Worm (Caenorhabditis elegans) whole organism, early embryonic: ENCODE measurements around the gene cey-1.

Experiments
- B0310.2 ChIP-seq: sonication (generic microtip); optimal IDR thresholded peaks from 2 replicates; lab custom pipeline; 2016; ENCODE audit warnings: mild to moderate bottlenecking, missing genetic modification characterization, missing compliant biosample characterization
- F13C5.2 ChIP-seq: sonication (generic microtip); optimal IDR thresholded peaks from 2 replicates; lab custom pipeline; 2017; ENCODE audit warnings: mild to moderate bottlenecking, missing genetic modification characterization, inconsistent platforms, missing compliant biosample characterization
- aly-1 ChIP-seq: sonication (generic microtip); optimal IDR thresholded peaks from 2 replicates; lab custom pipeline; 2016; ENCODE audit warnings: missing genetic modification characterization, missing compliant biosample characterization
- ama-1 ChIP-seq: fragments of 150-350 bp; optimal IDR thresholded peaks from 2 replicates; lab custom pipeline; 2014
- ceh-13 ChIP-seq: fragments of 200-800 bp; sonication (Bioruptor generic); optimal IDR thresholded peaks from 2 replicates; lab custom pipeline; 2018; ENCODE audit warnings: mild to moderate bottlenecking, missing genetic modification characterization, missing compliant biosample characterization
- ceh-36 ChIP-seq: sonication (generic microtip); optimal IDR thresholded peaks from 2 replicates; lab custom pipeline; 2016; ENCODE audit warnings: missing genetic modification characterization, inconsistent platforms, missing compliant biosample characterization
- ets-7 ChIP-seq: sonication (generic microtip); optimal IDR thresholded peaks from 2 replicates; lab custom pipeline; 2016; ENCODE audit warnings: missing genotype, missing genetic modification characterization, missing compliant biosample characterization
- flt-1 ChIP-seq: fragments of 200-800 bp; sonication (Bioruptor generic); IDR thresholded peaks from 2 replicates; pipeline ENCODE4 v1.3.6; 2022; ENCODE audit warnings: missing genetic modification characterization, missing compliant biosample characterization
- hmbx-1 ChIP-seq: sonication (generic microtip); optimal IDR thresholded peaks from 2 replicates; lab custom pipeline; 2016; ENCODE audit warnings: mild to moderate bottlenecking, missing genetic modification characterization, missing compliant biosample characterization
- hmg-4 ChIP-seq: fragments of 200-800 bp; sonication (Bioruptor generic); optimal IDR thresholded peaks from 2 replicates; lab custom pipeline; 2018; ENCODE audit warnings: mild to moderate bottlenecking, missing genetic modification characterization, missing compliant biosample characterization
- hnd-1 ChIP-seq: sonication (generic microtip); optimal IDR thresholded peaks from 2 replicates; lab custom pipeline; 2016; ENCODE audit warnings: missing genetic modification characterization, missing compliant biosample characterization
- pes-1 ChIP-seq: fragments of 200-800 bp; sonication (Bioruptor generic); IDR thresholded peaks from 2 replicates; pipeline ENCODE4 v1.3.6; 2022; ENCODE audit warnings: missing genetic modification reagents, missing genetic modification characterization, missing compliant biosample characterization
- scrt-1 ChIP-seq: fragments of 200-800 bp; sonication (Bioruptor generic); IDR thresholded peaks from 2 replicates; pipeline ENCODE4 v1.3.6; 2022; ENCODE audit warnings: missing genetic modification characterization, missing compliant biosample characterization
- sea-1 ChIP-seq: fragments of 200-800 bp; sonication (Bioruptor generic); conservative IDR thresholded peaks from 2 replicates; pipeline ENCODE4 v1.3.6; 2022; ENCODE audit warnings: missing genetic modification characterization, missing compliant biosample characterization
- tbx-11 ChIP-seq: fragments of 200-800 bp; sonication (Bioruptor generic); IDR thresholded peaks from 2 replicates; pipeline ENCODE4 v1.3.6; 2022; ENCODE audit warnings: missing genetic modification characterization, missing compliant biosample characterization
- tbx-37 ChIP-seq: fragments of 200-800 bp; sonication (Bioruptor generic); conservative IDR thresholded peaks from 2 replicates; pipeline ENCODE4 v1.3.6; 2022; ENCODE audit warnings: missing genetic modification reagents, missing genetic modification characterization, missing compliant biosample characterization
- tra-4 ChIP-seq: sonication (generic microtip); optimal IDR thresholded peaks from 2 replicates; lab custom pipeline; 2017; ENCODE audit warnings: missing genetic modification characterization, missing compliant biosample characterization

Gene cey-1

DNA sequence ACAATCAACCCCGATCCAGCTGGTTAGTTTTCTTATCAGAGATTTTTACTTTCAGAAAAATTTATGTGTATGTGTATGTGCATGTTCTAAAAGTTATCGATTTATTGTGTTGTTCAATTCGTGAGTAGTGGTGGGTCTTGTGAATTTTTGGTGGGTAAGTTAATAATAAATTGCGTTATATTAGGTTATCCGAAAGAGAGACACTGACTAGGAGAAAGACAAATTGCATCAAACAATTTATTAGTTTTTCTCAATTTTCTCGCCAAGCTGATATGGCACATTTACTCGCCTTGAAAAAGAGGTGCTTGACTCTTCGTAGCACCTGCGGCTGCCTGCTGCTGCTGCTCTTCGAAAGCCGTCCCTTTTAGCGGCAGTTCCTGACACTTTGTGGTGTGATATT lies 41.9 kb downstream of the cey-1 start:
- no peak for TF ChIP-seq flt-1 (GFP tag; lab: Robert Waterston, UW)
- TF ChIP-seq scrt-1 (GFP tag; lab: Robert Waterston, UW): no peak
- TF ChIP-seq hnd-1: no peak
- TF ChIP-seq pes-1 (GFP tag; lab: Robert Waterston, UW): no peak
- no peak for TF ChIP-seq tbx-37 (GFP tag; lab: Robert Waterston, UW)
- TF ChIP-seq tra-4 (tag; lab: Kevin White, UChicago): no peak
- no peak for TF ChIP-seq hmg-4 (GFP tag; lab: Kevin White, UChicago)
- no peak for TF ChIP-seq B0310.2 (tag; lab: Kevin White, UChicago)
- TF ChIP-seq ceh-36: no peak
- TF ChIP-seq ets-7: no peak
- no peak for TF ChIP-seq ama-1 (lab: Kevin White, UChicago)
- no peak for TF ChIP-seq tbx-11 (GFP tag; lab: Robert Waterston, UW)
- no peak for TF ChIP-seq aly-1 (tag; lab: Kevin White, UChicago)
- TF ChIP-seq ceh-13 (GFP tag; lab: Kevin White, UChicago): no peak

DNA sequence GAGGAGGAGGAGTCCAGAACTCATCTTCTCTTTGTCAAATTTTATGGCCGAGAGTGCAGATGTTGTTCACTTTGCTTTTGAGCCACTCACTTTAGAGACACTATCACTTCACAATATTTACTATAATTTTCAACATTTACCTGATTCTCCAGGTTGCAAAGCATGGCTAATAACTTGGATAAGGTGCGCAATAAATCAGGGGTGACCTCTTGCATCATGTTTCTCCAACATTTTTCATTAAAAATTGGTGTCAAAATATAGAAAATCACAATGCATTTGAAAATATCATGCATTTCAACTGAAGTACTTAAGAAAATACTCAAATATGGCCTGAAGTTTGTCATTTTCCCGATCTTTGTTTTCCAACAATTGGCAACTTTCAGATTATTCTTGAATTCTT lies 45.4 kb downstream of the cey-1 start:
- no peak for TF ChIP-seq flt-1 (GFP tag; lab: Robert Waterston, UW)
- no peak for TF ChIP-seq scrt-1 (GFP tag; lab: Robert Waterston, UW)
- no peak for TF ChIP-seq sea-1
- no peak for TF ChIP-seq tbx-37 (GFP tag; lab: Robert Waterston, UW)
- no peak for TF ChIP-seq pes-1 (GFP tag; lab: Robert Waterston, UW)

DNA sequence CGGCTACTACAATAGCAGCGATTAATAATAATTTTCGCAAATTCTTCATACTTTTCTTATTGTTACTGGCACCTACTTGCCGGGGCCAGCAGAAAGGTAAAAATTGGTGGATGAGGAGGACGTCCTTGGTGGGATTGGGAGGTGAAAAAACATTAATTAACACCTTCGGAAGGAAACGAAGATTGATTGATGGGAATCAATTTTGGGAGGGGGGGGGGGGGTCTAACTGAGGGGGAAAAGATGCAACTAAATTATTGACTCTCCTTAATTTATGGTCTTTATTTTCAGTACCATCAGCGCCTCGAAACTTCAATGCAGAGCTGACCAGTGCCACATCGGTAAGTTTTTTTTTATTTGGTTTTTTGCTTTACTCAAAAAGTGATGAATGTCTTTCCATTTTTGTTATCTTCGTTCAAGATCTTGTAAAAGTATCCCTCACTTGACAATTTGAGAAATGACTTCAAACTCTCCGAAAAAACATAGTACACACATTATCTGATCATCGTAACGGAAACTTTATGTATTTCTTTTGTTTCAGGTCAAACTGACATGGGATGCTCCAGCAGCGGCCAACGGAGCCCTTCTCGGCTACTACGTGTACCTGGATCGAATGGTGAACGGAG lies 47.3 kb downstream of the cey-1 start:
- TF ChIP-seq tra-4 (tag; lab: Kevin White, UChicago) (no peak), tbx-11 (GFP tag; lab: Robert Waterston, UW) (no peak), flt-1 (GFP tag; lab: Robert Waterston, UW) (no peak), ceh-36 (no peak), tbx-37 (GFP tag; lab: Robert Waterston, UW) (no peak), hnd-1 (no peak), ceh-13 (GFP tag; lab: Kevin White, UChicago) (no peak), scrt-1 (GFP tag; lab: Robert Waterston, UW) (no peak), hmg-4 (GFP tag; lab: Kevin White, UChicago) (no peak), B0310.2 (tag; lab: Kevin White, UChicago) (no peak), aly-1 (tag; lab: Kevin White, UChicago) (no peak), sea-1 (no peak), F13C5.2 (tag; lab: Kevin White, UChicago) (no peak), pes-1 (GFP tag; lab: Robert Waterston, UW) (no peak), ama-1 (lab: Kevin White, UChicago) (no peak), hmbx-1 (no peak), ets-7 (no peak)

DNA sequence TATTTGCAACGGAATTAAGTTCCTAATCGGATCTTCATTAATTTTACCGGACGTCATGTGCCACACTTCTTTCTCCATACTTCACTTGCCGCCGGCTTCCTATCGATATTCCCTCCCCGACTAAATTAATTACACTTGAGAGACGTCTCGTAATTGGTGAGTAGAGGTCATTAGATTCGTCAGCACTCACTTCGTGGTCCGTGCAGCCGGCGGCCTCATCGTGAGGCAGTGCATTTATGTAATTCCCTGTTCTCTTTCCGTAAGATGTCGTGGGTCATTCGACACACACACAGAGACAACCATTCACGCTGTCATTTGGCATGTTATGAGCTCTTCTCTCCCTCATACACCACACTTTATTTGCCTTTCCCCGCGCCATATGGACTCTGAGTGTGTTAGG lies 50.4 kb downstream of the cey-1 start:
- TF ChIP-seq ceh-13 (GFP tag; lab: Kevin White, UChicago): no peak
- 0 out of 2 replicates have a peak, but pooled peaks have one; percentile 30 for TF ChIP-seq pes-1 (GFP tag; lab: Robert Waterston, UW)
- no peak for TF ChIP-seq tbx-37 (GFP tag; lab: Robert Waterston, UW)
- 0 out of 2 replicates have a peak, but pooled peaks have one; percentile 10 for TF ChIP-seq tbx-11 (GFP tag; lab: Robert Waterston, UW)
- TF ChIP-seq ama-1 (lab: Kevin White, UChicago): no peak
- TF ChIP-seq aly-1 (tag; lab: Kevin White, UChicago): no peak
- no peak for TF ChIP-seq sea-1
- no peak for TF ChIP-seq ets-7
- TF ChIP-seq F13C5.2 (tag; lab: Kevin White, UChicago): no peak
- TF ChIP-seq ceh-36: no peak
- no peak for TF ChIP-seq hmbx-1
- peak; percentile 51 for TF ChIP-seq hmg-4 (GFP tag; lab: Kevin White, UChicago)
- TF ChIP-seq B0310.2 (tag; lab: Kevin White, UChicago): no peak
